Worm (Caenorhabditis elegans): ENCODE measurements around the gene smu-2.

DNA sequence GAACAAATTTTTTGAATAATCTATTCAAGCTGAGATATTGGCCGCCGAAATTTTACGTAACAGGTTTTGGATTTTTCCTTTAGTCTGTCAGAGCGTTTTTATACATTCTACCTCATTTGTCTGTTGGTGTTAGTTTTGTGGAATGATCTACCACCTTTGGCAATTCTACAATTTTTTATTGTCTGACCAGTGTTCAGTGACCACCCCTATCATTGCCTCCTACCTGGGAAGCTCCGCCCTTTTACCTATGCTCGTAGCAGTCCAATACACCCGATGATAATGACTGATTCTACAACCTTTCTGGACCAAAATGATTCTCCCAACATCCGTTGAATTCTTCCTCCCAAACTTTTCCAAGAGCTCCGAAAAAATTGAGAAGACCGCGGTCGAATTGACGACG is 8.5 kb upstream of the smu-2 start, which contains the start of gene sdz-32:
- TF ChIP-seq dsc-1 (tag; optimal IDR thresholded peaks at IDR 0.05), result no peak
- TF ChIP-seq fos-1 (tag; optimal IDR thresholded peaks at IDR 0.05), result no peak
- no peak for TF ChIP-seq lin-13 (GFP tag; optimal IDR thresholded peaks at IDR 0.05)
- no peak for TF ChIP-seq vab-15 (tag; optimal IDR thresholded peaks at IDR 0.05)
- no peak for TF ChIP-seq nhr-12 (tag; optimal IDR thresholded peaks at IDR 0.05)
